Worm (Caenorhabditis elegans): ENCODE results near the gene obr-2.
"Not testable (repeated sequence)": the region's sequence is repeated elsewhere in the genome, so short reads cannot be mapped to it uniquely, and the experiment has no call there.

The obr-2 gene

ce11 chrV:15048107-15048506 lies 34.0 kb upstream of the obr-2 start, which contains the start of gene sdc-3:
sdc-3 (minus strand) TSS chrV:15048207.
- TF ChIP-seq zip-8 (tag; optimal IDR thresholded peaks at IDR 0.05) (no peak), pha-4 (tag; optimal IDR thresholded peaks at IDR 0.05) (no peak), mep-1 (tag; optimal IDR thresholded peaks at IDR 0.05) (no peak), nhr-76 (tag; optimal IDR thresholded peaks at IDR 0.05) (no peak), lin-13 (tag; optimal IDR thresholded peaks at IDR 0.05) (no peak), sptf-1 (tag; optimal IDR thresholded peaks at IDR 0.05) (no peak), lsy-2 (tag; optimal IDR thresholded peaks at IDR 0.05) (no peak), drap-1 (GFP tag; optimal IDR thresholded peaks at IDR 0.05) (no peak), unc-120 (tag; optimal IDR thresholded peaks at IDR 0.05; ENCODE audit: poor library complexity, severe bottlenecking) (no peak), ceh-39 (tag; optimal IDR thresholded peaks at IDR 0.05) (no peak), elt-3 (tag; optimal IDR thresholded peaks at IDR 0.05) (no peak), mab-5 (tag; optimal IDR thresholded peaks at IDR 0.05) (no peak), elt-1 (tag; optimal IDR thresholded peaks at IDR 0.05; ENCODE audit: borderline replicate concordance, insufficient read depth) (no peak), mls-2 (tag; optimal IDR thresholded peaks at IDR 0.05) (no peak), unc-62 (GFP tag; optimal IDR thresholded peaks at IDR 0.05) (no peak)

ce11 chrV:15036769-15037168 lies 22.7 kb upstream of the obr-2 start, which contains the start of gene melo-3:
melo-3 (minus strand) TSS chrV:15036869.
- TF ChIP-seq cnd-1, hlh-1, nhr-2 (tag; optimal IDR thresholded peaks at IDR 0.05): not testable (repeated sequence)

ce11 chrV:15031373-15031772 lies 17.3 kb upstream of the obr-2 start, which contains the start of gene cng-1:
cng-1 (minus strand) TSS chrV:15031473.
- TF ChIP-seq flh-1 (GFP tag; optimal IDR thresholded peaks at IDR 0.05); cnd-1 (tag; optimal IDR thresholded peaks at IDR 0.05); ham-2 (GFP tag; optimal IDR thresholded peaks at IDR 0.05): not testable (repeated sequence)

ce11 chrV:15028896-15029519 lies 14.9 kb upstream of the obr-2 start, which contains the start of gene F14H8.8:
F14H8.8 (plus strand) TSS chrV:15029469.
- no peak for TF ChIP-seq elt-1 (tag; optimal IDR thresholded peaks at IDR 0.05; ENCODE audit: borderline replicate concordance, insufficient read depth)
- no peak for TF ChIP-seq flh-1 (GFP tag; optimal IDR thresholded peaks at IDR 0.05)
- no peak for TF ChIP-seq nhr-237 (tag; optimal IDR thresholded peaks at IDR 0.05)
- TF ChIP-seq ceh-43 (GFP tag; optimal IDR thresholded peaks at IDR 0.05) = peak; percentile 35
- TF ChIP-seq ceh-39 (tag; optimal IDR thresholded peaks at IDR 0.05) = peak; percentile 36
- TF ChIP-seq nhr-2 (tag; optimal IDR thresholded peaks at IDR 0.05) = peak; percentile 2
- TF ChIP-seq tbx-8 (GFP tag; optimal IDR thresholded peaks at IDR 0.05) = no peak
- TF ChIP-seq mls-2 (tag; optimal IDR thresholded peaks at IDR 0.05) = no peak
- TF ChIP-seq mep-1 (tag; optimal IDR thresholded peaks at IDR 0.05) = peak; percentile 28
- peak; percentile 61 for TF ChIP-seq drap-1 (GFP tag; optimal IDR thresholded peaks at IDR 0.05)
- no peak for TF ChIP-seq nhr-12 (tag; optimal IDR thresholded peaks at IDR 0.05)

- TF ChIP-seq unc-39 (tag; optimal IDR thresholded peaks at IDR 0.05) (no peak), ceh-43 (GFP tag; optimal IDR thresholded peaks at IDR 0.05) (no peak), pha-4 (tag; optimal IDR thresholded peaks at IDR 0.05) (no peak), ztf-11 (tag; optimal IDR thresholded peaks at IDR 0.05) (no peak), ces-1 (GFP tag; optimal IDR thresholded peaks at IDR 0.05) (no peak), unc-62 (GFP tag; optimal IDR thresholded peaks at IDR 0.05) (no peak), drap-1 (GFP tag; optimal IDR thresholded peaks at IDR 0.05) (no peak), bed-3 (GFP tag; optimal IDR thresholded peaks at IDR 0.05) (no peak), cnd-1 (tag; optimal IDR thresholded peaks at IDR 0.05) (no peak), unc-120 (tag; optimal IDR thresholded peaks at IDR 0.05; ENCODE audit: poor library complexity, severe bottlenecking) (no peak), tbx-8 (GFP tag; optimal IDR thresholded peaks at IDR 0.05) (no peak), sptf-1 (tag; optimal IDR thresholded peaks at IDR 0.05) (no peak), blmp-1 (tag; optimal IDR thresholded peaks at IDR 0.05) (no peak), sem-2 (GFP tag; optimal IDR thresholded peaks at IDR 0.05) (no peak)
Measured at ce11 chrV:15023544-15023943, 9.5 kb upstream of the obr-2 start, which contains the start of gene F14H8.4. F14H8.4 (plus strand) TSS chrV:15023844.
